Worm (Caenorhabditis elegans) whole organism, L4 larva: ENCODE measurements around the gene pqn-25.

Source experiments
- D1046.2 ChIP-seq: fragments of 200-800 bp; sonication (Bioruptor generic); IDR thresholded peaks from 2 replicates; pipeline ENCODE4 v1.3.6; 2022; ENCODE audit warnings: missing genetic modification characterization, missing compliant biosample characterization
- F10B5.3 ChIP-seq: sonication (generic microtip); optimal IDR thresholded peaks from 2 replicates; lab custom pipeline; 2016; ENCODE audit warnings: mild to moderate bottlenecking, missing genetic modification characterization, missing compliant biosample characterization
- F37D6.2 ChIP-seq: sonication (generic microtip); optimal IDR thresholded peaks from 2 replicates; lab custom pipeline; 2016; ENCODE audit warnings: mild to moderate bottlenecking, missing genetic modification characterization, missing compliant biosample characterization
- F49E8.2 ChIP-seq: sonication (generic microtip); optimal IDR thresholded peaks from 2 replicates; lab custom pipeline; 2016; ENCODE audit warnings: missing compliant biosample characterization, mild to moderate bottlenecking, missing genetic modification characterization, borderline replicate concordance
- T26A8.4 ChIP-seq: fragments of 200-800 bp; sonication (Bioruptor generic); IDR thresholded peaks from 2 replicates; pipeline ENCODE4 v1.3.6; 2022; ENCODE audit warnings: missing genetic modification characterization, missing compliant biosample characterization
- Y105C5A.15 ChIP-seq: fragments of 200-800 bp; sonication (Bioruptor generic); IDR thresholded peaks from 2 replicates; pipeline ENCODE4 v1.3.6; 2022; ENCODE audit warnings: missing genetic modification characterization, missing compliant biosample characterization
- Y5F2A.4 ChIP-seq: fragments of 200-800 bp; sonication (Bioruptor generic); optimal IDR thresholded peaks from 2 replicates; lab custom pipeline; 2018; ENCODE audit warnings: mild to moderate bottlenecking, missing genetic modification characterization, missing compliant biosample characterization
- Y75B8A.6 ChIP-seq: fragments of 200-800 bp; sonication (Bioruptor generic); IDR thresholded peaks from 2 replicates; pipeline ENCODE4 v1.3.6; 2022; ENCODE audit warnings: missing genetic modification reagents, missing genetic modification characterization, missing compliant biosample characterization
- ZK337.2 ChIP-seq: fragments of 200-800 bp; sonication (Bioruptor generic); IDR thresholded peaks from 2 replicates; pipeline ENCODE4 v1.3.6; 2022; ENCODE audit warnings: missing genetic modification reagents, missing genetic modification characterization, missing compliant biosample characterization
- aly-2 ChIP-seq: sonication (generic microtip); optimal IDR thresholded peaks from 2 replicates; lab custom pipeline; 2018; ENCODE audit warnings: missing biosample characterization, missing genetic modification characterization
- arid-1 ChIP-seq: fragments of 200-800 bp; sonication (Bioruptor generic); conservative IDR thresholded peaks from 2 replicates; pipeline ENCODE4 v1.3.6; 2022; ENCODE audit warnings: missing genetic modification reagents, missing genetic modification characterization, missing compliant biosample characterization
- ceh-28 ChIP-seq: fragments of 150-350 bp; optimal IDR thresholded peaks from 2 replicates; lab custom pipeline; 2014; ENCODE audit warnings: missing biosample characterization, missing genetic modification reagents, missing genetic modification characterization
- cey-2 ChIP-seq: sonication (generic microtip); optimal IDR thresholded peaks from 3 replicates; lab custom pipeline; 2017; ENCODE audit warnings: missing genetic modification characterization, mild to moderate bottlenecking, missing compliant biosample characterization, antibody characterized with exemption, borderline replicate concordance; ENCODE audit not compliant: insufficient read depth
- daf-16 ChIP-seq, 3 experiments: sonication (generic microtip); optimal IDR thresholded peaks; 2 replicates each; lab custom pipeline; 2016 to 2017; ENCODE audit warnings: missing genetic modification characterization in 3 of 3, missing genetic modification reagents in 3 of 3, mild to moderate bottlenecking in 2 of 3, missing compliant biosample characterization in 2 of 3, missing biosample characterization in 1 of 3, moderate library complexity in 1 of 3
- daf-19 ChIP-seq: fragments of 200-800 bp; sonication (Bioruptor generic); conservative IDR thresholded peaks from 2 replicates; pipeline ENCODE4 v1.3.6; 2022; ENCODE audit warnings: missing genetic modification characterization, missing compliant biosample characterization
- dmd-8 ChIP-seq: fragments of 200-800 bp; sonication (Bioruptor generic); IDR thresholded peaks from 2 replicates; pipeline ENCODE4 v1.3.6; 2022; ENCODE audit warnings: missing genetic modification characterization, missing compliant biosample characterization
- dmd-9 ChIP-seq: fragments of 200-800 bp; sonication (Bioruptor generic); IDR thresholded peaks from 2 replicates; pipeline ENCODE4 v1.3.6; 2022; ENCODE audit warnings: missing genetic modification reagents, missing genetic modification characterization, missing compliant biosample characterization
- dve-1 ChIP-seq: sonication (generic microtip); optimal IDR thresholded peaks from 2 replicates; lab custom pipeline; 2017; ENCODE audit warnings: antibody characterized with exemption, mild to moderate bottlenecking, missing genetic modification characterization, missing compliant biosample characterization; ENCODE audit not compliant: insufficient read depth
- hlh-11 ChIP-seq: fragments of 200-800 bp; sonication (Bioruptor generic); optimal IDR thresholded peaks from 2 replicates; lab custom pipeline; 2018; ENCODE audit warnings: mild to moderate bottlenecking, missing genetic modification characterization, missing compliant biosample characterization
- hmg-1.1 ChIP-seq: fragments of 200-800 bp; sonication (Bioruptor generic); IDR thresholded peaks from 2 replicates; pipeline ENCODE4 v1.3.6; 2022; ENCODE audit warnings: missing genetic modification reagents, missing genetic modification characterization, missing compliant biosample characterization
- jun-1 ChIP-seq: fragments of 150-350 bp; optimal IDR thresholded peaks from 2 replicates; lab custom pipeline; 2014; ENCODE audit warnings: missing biosample characterization, missing genetic modification reagents, missing genetic modification characterization
- lim-7 ChIP-seq: fragments of 200-800 bp; sonication (Bioruptor generic); IDR thresholded peaks from 2 replicates; pipeline ENCODE4 v1.3.6; 2022; ENCODE audit warnings: missing genetic modification characterization, missing compliant biosample characterization
- lin-13 ChIP-seq: fragments of 150-350 bp; optimal IDR thresholded peaks from 2 replicates; lab custom pipeline; 2014; ENCODE audit warnings: missing biosample characterization, missing genetic modification reagents, missing genetic modification characterization
- lin-29 ChIP-seq: fragments of 200-800 bp; sonication (Bioruptor generic); IDR thresholded peaks from 2 replicates; pipeline ENCODE4 v1.3.6; 2022; ENCODE audit warnings: missing genetic modification reagents, missing genetic modification characterization, missing compliant biosample characterization
- lin-38 ChIP-seq: fragments of 200-800 bp; sonication (Bioruptor generic); IDR thresholded peaks from 2 replicates; pipeline ENCODE4 v1.3.6; 2022; ENCODE audit warnings: missing genetic modification reagents, missing genetic modification characterization, missing compliant biosample characterization
- lin-39 ChIP-seq: fragments of 150-350 bp; optimal IDR thresholded peaks from 2 replicates; lab custom pipeline; 2014; ENCODE audit warnings: missing biosample characterization, missing genetic modification reagents, missing genetic modification characterization
- lir-3 ChIP-seq: sonication (generic microtip); optimal IDR thresholded peaks from 2 replicates; lab custom pipeline; 2016; ENCODE audit warnings: mild to moderate bottlenecking, missing genetic modification characterization, missing compliant biosample characterization
- mdt-29 ChIP-seq: fragments of 200-800 bp; sonication (Bioruptor generic); IDR thresholded peaks from 2 replicates; pipeline ENCODE4 v1.3.6; 2022; ENCODE audit warnings: missing genetic modification reagents, missing genetic modification characterization, missing compliant biosample characterization
- mxl-3 ChIP-seq: fragments of 200-800 bp; sonication (Bioruptor generic); optimal IDR thresholded peaks from 2 replicates; lab custom pipeline; 2018; ENCODE audit warnings: mild to moderate bottlenecking, missing genetic modification characterization, missing compliant biosample characterization
- nhr-10 ChIP-seq: fragments of 150-350 bp; optimal IDR thresholded peaks from 2 replicates; lab custom pipeline; 2014; ENCODE audit warnings: missing biosample characterization, missing genetic modification characterization
- nhr-11 ChIP-seq: fragments of 150-350 bp; optimal IDR thresholded peaks from 2 replicates; lab custom pipeline; 2014; ENCODE audit warnings: missing biosample characterization, missing genetic modification characterization
- nhr-6 ChIP-seq: fragments of 150-350 bp; optimal IDR thresholded peaks from 2 replicates; lab custom pipeline; 2014; ENCODE audit warnings: missing biosample characterization, missing genetic modification characterization
- nhr-77 ChIP-seq: fragments of 150-350 bp; optimal IDR thresholded peaks from 2 replicates; lab custom pipeline; 2014; ENCODE audit warnings: missing biosample characterization, missing genetic modification characterization
- pha-4 ChIP-seq, 2 experiments: fragments of 150-350 bp in 1 of 2; fragments of 200-800 bp in 1 of 2; sonication (Bioruptor generic) in 1 of 2; IDR thresholded peaks in 1 of 2; optimal IDR thresholded peaks in 1 of 2; 2 replicates each; pipeline versions ENCODE4 v1.3.6 to Lab custom; 2014 to 2022; ENCODE audit warnings: missing genetic modification characterization in 2 of 2, missing genetic modification reagents in 2 of 2, missing biosample characterization in 1 of 2, missing compliant biosample characterization in 1 of 2
- php-3 ChIP-seq: fragments of 200-800 bp; sonication (Bioruptor generic); IDR thresholded peaks from 2 replicates; pipeline ENCODE4 v1.3.6; 2022; ENCODE audit warnings: missing genetic modification reagents, missing genetic modification characterization, missing compliant biosample characterization
- pqm-1 ChIP-seq: sonication (generic microtip); optimal IDR thresholded peaks from 2 replicates; lab custom pipeline; 2017; ENCODE audit warnings: missing biosample characterization, missing genetic modification characterization
- rbr-2 ChIP-seq: sonication (generic microtip); optimal IDR thresholded peaks from 2 replicates; lab custom pipeline; 2016; ENCODE audit warnings: missing genotype, missing genetic modification characterization, missing compliant biosample characterization
- saeg-2 ChIP-seq: fragments of 200-800 bp; sonication (Bioruptor generic); IDR thresholded peaks from 2 replicates; pipeline ENCODE4 v1.3.6; 2022; ENCODE audit warnings: missing genetic modification reagents, missing genetic modification characterization, missing compliant biosample characterization
- sdz-12 ChIP-seq: fragments of 200-800 bp; sonication (Bioruptor generic); optimal IDR thresholded peaks from 2 replicates; lab custom pipeline; 2018; ENCODE audit warnings: mild to moderate bottlenecking, missing genetic modification characterization, missing compliant biosample characterization
- skn-1 ChIP-seq: fragments of 150-350 bp; optimal IDR thresholded peaks from 2 replicates; lab custom pipeline; 2014; ENCODE audit warnings: missing biosample characterization, missing genetic modification characterization
- snpc-4 ChIP-seq: fragments of 150-350 bp; optimal IDR thresholded peaks from 2 replicates; lab custom pipeline; 2014; ENCODE audit warnings: missing biosample characterization, missing genetic modification characterization
- spr-3 ChIP-seq: fragments of 200-800 bp; sonication (Bioruptor generic); optimal IDR thresholded peaks from 2 replicates; lab custom pipeline; 2018; ENCODE audit warnings: mild to moderate bottlenecking, missing genetic modification characterization, missing compliant biosample characterization
- tra-1 ChIP-seq: fragments of 200-800 bp; sonication (Bioruptor generic); IDR thresholded peaks from 2 replicates; pipeline ENCODE4 v1.3.6; 2022; ENCODE audit warnings: missing genetic modification reagents, missing genetic modification characterization, missing compliant biosample characterization
- unc-130 ChIP-seq: sonication (generic microtip); optimal IDR thresholded peaks from 2 replicates; lab custom pipeline; 2016; ENCODE audit warnings: missing genetic modification reagents, missing genetic modification characterization, missing compliant biosample characterization
- unc-39 ChIP-seq: sonication (generic microtip); optimal IDR thresholded peaks from 2 replicates; lab custom pipeline; 2017; ENCODE audit warnings: missing biosample characterization, missing genetic modification characterization
- zag-1 ChIP-seq: fragments of 150-350 bp; optimal IDR thresholded peaks from 2 replicates; lab custom pipeline; 2014; ENCODE audit warnings: missing biosample characterization, missing genetic modification characterization
- zfp-2 ChIP-seq: sonication (generic microtip); optimal IDR thresholded peaks from 2 replicates; lab custom pipeline; 2016; ENCODE audit warnings: mild to moderate bottlenecking, missing genetic modification characterization, missing compliant biosample characterization
- zfp-3 ChIP-seq: fragments of 200-800 bp; sonication (Bioruptor generic); conservative IDR thresholded peaks from 2 replicates; pipeline ENCODE4 v1.3.6; 2022; ENCODE audit warnings: missing genetic modification reagents, missing genetic modification characterization, missing compliant biosample characterization
- zip-11 ChIP-seq: fragments of 200-800 bp; sonication (Bioruptor generic); IDR thresholded peaks from 2 replicates; pipeline ENCODE4 v1.3.6; 2022; ENCODE audit warnings: missing genetic modification characterization, missing compliant biosample characterization
- zip-2 ChIP-seq: fragments of 150-350 bp; optimal IDR thresholded peaks from 2 replicates; lab custom pipeline; 2014; ENCODE audit warnings: missing biosample characterization, missing genetic modification characterization
- ztf-7 ChIP-seq: fragments of 150-350 bp; optimal IDR thresholded peaks from 2 replicates; lab custom pipeline; 2014; ENCODE audit warnings: missing biosample characterization, missing genetic modification characterization

Gene pqn-25

DNA sequence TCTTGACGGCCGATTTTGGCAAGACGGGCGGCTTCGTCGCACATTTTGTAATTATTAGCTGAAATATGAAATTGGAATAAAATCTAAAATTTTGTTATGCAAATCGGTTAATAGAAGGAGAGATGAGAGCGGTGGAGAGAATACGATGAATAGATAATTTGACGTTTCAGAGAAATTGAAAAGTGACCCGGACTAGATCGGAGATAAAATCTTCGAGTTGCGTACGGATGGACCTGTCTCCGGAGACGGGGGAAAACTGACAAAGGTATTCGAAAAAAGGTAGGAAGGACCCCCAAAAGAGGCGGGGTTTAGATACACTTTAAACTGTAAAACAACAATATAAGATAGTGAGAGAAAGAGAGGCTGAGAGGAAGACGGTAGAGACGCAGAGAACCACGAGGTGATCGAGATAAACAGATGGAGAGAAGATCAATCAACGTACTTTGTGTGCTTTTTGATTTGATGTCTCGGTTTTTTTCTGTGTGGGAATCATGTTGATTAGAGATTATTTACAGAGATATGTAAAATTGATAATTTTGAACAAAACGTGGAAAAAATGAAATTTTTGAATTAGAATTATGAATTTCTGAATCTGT is 39.8 kb upstream of the pqn-25 start, which contains the start of gene F09F7.6 (continued):
- peak; percentile 94 for TF ChIP-seq hlh-11 (tag; lab: Kevin White, UChicago)
- TF ChIP-seq F10B5.3 = no peak
- no peak for TF ChIP-seq unc-39
- TF ChIP-seq lin-29 = no peak
- peak; percentile 13 for TF ChIP-seq ztf-7 (tag; lab: Kevin White, UChicago)
- peak; percentile 96 for TF ChIP-seq dve-1
- no peak for TF ChIP-seq mdt-29
- no peak for TF ChIP-seq cey-2
- TF ChIP-seq zag-1 (tag; lab: Kevin White, UChicago) = no peak
- peak; percentile 77 to 80 for TF ChIP-seq daf-16 (GFP tag; optimal IDR thresholded peaks at IDR 0.05; lab: Kevin White, UChicago)
- peak; percentile 93 for TF ChIP-seq daf-16 (tag; optimal IDR thresholded peaks at IDR 0.05; lab: Kevin White, UChicago)
- no peak for TF ChIP-seq ZK337.2 (GFP tag; lab: Robert Waterston, UW)
- no peak for TF ChIP-seq Y105C5A.15 (GFP tag; lab: Robert Waterston, UW)
- no peak for TF ChIP-seq Y75B8A.6 (GFP tag; lab: Robert Waterston, UW)
- TF ChIP-seq skn-1 (tag; lab: Kevin White, UChicago) = no peak
- TF ChIP-seq nhr-6 = peak; percentile 38
- no peak for TF ChIP-seq zip-11 (GFP tag; lab: Robert Waterston, UW)
- no peak for TF ChIP-seq zip-2 (tag; lab: Kevin White, UChicago)
- TF ChIP-seq dmd-8 (GFP tag; lab: Robert Waterston, UW) = no peak
- TF ChIP-seq nhr-11 = peak; percentile 67
- no peak for TF ChIP-seq saeg-2 (GFP tag; lab: Robert Waterston, UW)
- no peak for TF ChIP-seq daf-19 (GFP tag; lab: Robert Waterston, UW)
- TF ChIP-seq spr-3 (GFP tag; lab: Kevin White, UChicago) = no peak
- TF ChIP-seq jun-1 (tag; lab: Kevin White, UChicago) = no peak
- TF ChIP-seq dmd-9 (GFP tag; lab: Robert Waterston, UW) = no peak
- TF ChIP-seq T26A8.4 (GFP tag; lab: Robert Waterston, UW) = no peak
- TF ChIP-seq lin-13 = no peak
- TF ChIP-seq rbr-2 (tag; lab: Kevin White, UChicago) = no peak
- TF ChIP-seq zfp-2 (tag; lab: Kevin White, UChicago) = no peak
- no peak for TF ChIP-seq F49E8.2 (tag; lab: Kevin White, UChicago)
- peak; percentile 84 for TF ChIP-seq nhr-77 (tag; lab: Kevin White, UChicago)
- TF ChIP-seq tra-1 = peak; percentile 74
- no peak for TF ChIP-seq ceh-28 (tag; lab: Kevin White, UChicago)
- TF ChIP-seq D1046.2 (GFP tag; lab: Robert Waterston, UW) = no peak
- TF ChIP-seq hmg-1.1 (GFP tag; lab: Robert Waterston, UW) = no peak
- no peak for TF ChIP-seq pha-4 (GFP tag; IDR thresholded peaks at IDR 0.05; lab: Robert Waterston, UW)
- no peak for TF ChIP-seq pha-4 (tag; optimal IDR thresholded peaks at IDR 0.05; lab: Kevin White, UChicago)
- no peak for TF ChIP-seq Y5F2A.4
- TF ChIP-seq lin-39 (tag; lab: Kevin White, UChicago) = no peak
- TF ChIP-seq aly-2 (tag; lab: Kevin White, UChicago) = no peak
- TF ChIP-seq php-3 (GFP tag; lab: Robert Waterston, UW) = no peak
- TF ChIP-seq mxl-3 (GFP tag; lab: Kevin White, UChicago) = peak; percentile 68
- TF ChIP-seq F37D6.2 (tag; lab: Kevin White, UChicago) = no peak
- no peak for TF ChIP-seq lin-38 (GFP tag; lab: Robert Waterston, UW)
- TF ChIP-seq pqm-1 (tag; lab: Kevin White, UChicago) = no peak
- TF ChIP-seq snpc-4 = no peak
- TF ChIP-seq lim-7 = no peak
- no peak for TF ChIP-seq arid-1 (GFP tag; lab: Robert Waterston, UW)
- TF ChIP-seq nhr-10 (tag; lab: Kevin White, UChicago) = peak; percentile 2
- no peak for TF ChIP-seq sdz-12
- no peak for TF ChIP-seq unc-130 (GFP tag; lab: Kevin White, UChicago)
- no peak for TF ChIP-seq lir-3 (tag; lab: Kevin White, UChicago)
- no peak for TF ChIP-seq zfp-3 (GFP tag; lab: Robert Waterston, UW)
